Fruit fly (Drosophila melanogaster) whole organism, embryonic: ENCODE results near the gene VhaM9.7-c.
A peak's percentile ranks its signal among the peaks of the same experiment; 100 is the strongest.

Experiments used
- Adf1 ChIP-seq: fragments of 200-800 bp; sonication (Bioruptor generic); IDR thresholded peaks from 2 replicates; pipeline ENCODE4 v1.3.6; 2022; ENCODE audit warnings: missing biosample characterization, missing genetic modification characterization
- Atf3 ChIP-seq: fragments of 200-800 bp; sonication (Bioruptor generic); optimal IDR thresholded peaks from 3 replicates; lab custom pipeline; 2016; ENCODE audit warnings: missing biosample characterization, missing genetic modification characterization
- CG10274 ChIP-seq: fragments of 200-800 bp; sonication (Bioruptor generic); optimal IDR thresholded peaks from 3 replicates; lab custom pipeline; 2017; ENCODE audit warnings: missing biosample characterization, mild to moderate bottlenecking, missing genetic modification characterization
- CG11247 ChIP-seq: fragments of 200-800 bp; sonication (Bioruptor generic); IDR thresholded peaks from 2 replicates; pipeline ENCODE4 v1.3.6; 2022; ENCODE audit warnings: missing biosample characterization, missing genetic modification characterization
- CG11560 ChIP-seq: fragments of 200-800 bp; sonication (Bioruptor generic); IDR thresholded peaks from 3 replicates; pipeline ENCODE4 v1.3.6; 2022; ENCODE audit warnings: missing biosample characterization, missing genetic modification characterization
- CG11723 ChIP-seq: fragments of 200-800 bp; sonication (Bioruptor generic); optimal IDR thresholded peaks from 2 replicates; lab custom pipeline; 2017; ENCODE audit warnings: missing biosample characterization, mild to moderate bottlenecking, missing genetic modification characterization
- CG13123 ChIP-seq: fragments of 200-800 bp; sonication (Bioruptor generic); optimal IDR thresholded peaks from 2 replicates; lab custom pipeline; 2016; ENCODE audit warnings: missing biosample characterization, missing genetic modification characterization
- CG14710 ChIP-seq: fragments of 200-800 bp; sonication (Bioruptor generic); optimal IDR thresholded peaks from 3 replicates; lab custom pipeline; 2019; ENCODE audit warnings: missing biosample characterization, mild to moderate bottlenecking, missing genetic modification characterization, moderate library complexity
- CG15514 ChIP-seq: fragments of 200-800 bp; sonication (Bioruptor generic); optimal IDR thresholded peaks from 3 replicates; lab custom pipeline; 2017; ENCODE audit warnings: missing biosample characterization, missing genetic modification characterization, mild to moderate bottlenecking, moderate library complexity, missing genetic modification reagents
- CG16779 ChIP-seq: fragments of 200-800 bp; sonication (Bioruptor generic); IDR thresholded peaks from 2 replicates; pipeline ENCODE4 v1.3.6; 2022; ENCODE audit warnings: missing biosample characterization, missing genetic modification characterization
- CG17829 ChIP-seq: fragments of 200-800 bp; optimal IDR thresholded peaks from 2 replicates; lab custom pipeline; 2019; ENCODE audit warnings: missing biosample characterization, mild to moderate bottlenecking, missing genetic modification characterization, moderate library complexity
- CG17912 ChIP-seq: fragments of 200-800 bp; sonication (Bioruptor generic); optimal IDR thresholded peaks from 2 replicates; lab custom pipeline; 2018; ENCODE audit warnings: missing biosample characterization, mild to moderate bottlenecking, missing genetic modification characterization
- CG18262 ChIP-seq: fragments of 200-800 bp; optimal IDR thresholded peaks from 3 replicates; lab custom pipeline; 2019; ENCODE audit warnings: missing biosample characterization, mild to moderate bottlenecking, missing genetic modification characterization, moderate library complexity
- CG2129 ChIP-seq: fragments of 200-800 bp; sonication (Bioruptor generic); IDR thresholded peaks from 2 replicates; pipeline ENCODE4 v1.3.6; 2022; ENCODE audit warnings: missing biosample characterization, missing genetic modification characterization; ENCODE audit not compliant: partially characterized antibody
- CG31441 ChIP-seq: fragments of 200-800 bp; sonication (Bioruptor generic); IDR thresholded peaks from 2 replicates; pipeline ENCODE4 v1.3.6; 2022; ENCODE audit warnings: missing biosample characterization, missing genetic modification characterization
- CG3281 ChIP-seq: fragments of 200-800 bp; sonication (Bioruptor generic); optimal IDR thresholded peaks from 3 replicates; lab custom pipeline; 2017; ENCODE audit warnings: missing biosample characterization, mild to moderate bottlenecking, missing genetic modification characterization
- CG3407 ChIP-seq: fragments of 200-800 bp; sonication (Bioruptor generic); optimal IDR thresholded peaks from 2 replicates; lab custom pipeline; 2018; ENCODE audit warnings: missing biosample characterization, mild to moderate bottlenecking, missing genetic modification characterization
- CG34224 ChIP-seq: fragments of 200-800 bp; sonication (Bioruptor generic); IDR thresholded peaks from 3 replicates; pipeline ENCODE4 v1.3.6; 2022; ENCODE audit warnings: missing biosample characterization, missing genetic modification characterization; ENCODE audit not compliant: partially characterized antibody
- CG34376 ChIP-seq: fragments of 200-800 bp; sonication (Bioruptor generic); optimal IDR thresholded peaks from 2 replicates; lab custom pipeline; 2018; ENCODE audit warnings: missing biosample characterization, mild to moderate bottlenecking, missing genetic modification characterization
- CG6689 ChIP-seq: fragments of 200-800 bp; sonication (Bioruptor generic); IDR thresholded peaks from 2 replicates; pipeline ENCODE4 v1.3.6; 2022; ENCODE audit warnings: missing biosample characterization, missing genetic modification characterization
- CG7357 ChIP-seq: fragments of 200-800 bp; sonication (Bioruptor generic); IDR thresholded peaks from 3 replicates; pipeline ENCODE4 v1.3.6; 2022; ENCODE audit warnings: missing biosample characterization, missing genetic modification characterization
- CG8290 ChIP-seq, 3 experiments: fragments of 200-800 bp; sonication (Bioruptor generic); optimal IDR thresholded peaks; 2 replicates each; lab custom pipeline; 2016 to 2019; ENCODE audit warnings: missing biosample characterization in 3 of 3, missing genetic modification characterization in 3 of 3, mild to moderate bottlenecking in 2 of 3, moderate library complexity in 1 of 3
- Dek ChIP-seq: fragments of 200-800 bp; sonication (Bioruptor generic); optimal IDR thresholded peaks from 3 replicates; lab custom pipeline; 2019; ENCODE audit warnings: missing biosample characterization, mild to moderate bottlenecking, missing genetic modification characterization, moderate library complexity
- Dip3 ChIP-seq: fragments of 200-800 bp; sonication (Bioruptor generic); optimal IDR thresholded peaks from 3 replicates; lab custom pipeline; 2016; ENCODE audit warnings: missing biosample characterization, missing genetic modification characterization
- Doc3 ChIP-seq: fragments of 200-800 bp; sonication (Bioruptor generic); IDR thresholded peaks from 3 replicates; pipeline ENCODE4 v1.3.6; 2022; ENCODE audit warnings: missing biosample characterization, missing genetic modification characterization; ENCODE audit not compliant: partially characterized antibody
- MTF-1 ChIP-seq: fragments of 200-800 bp; sonication (Bioruptor generic); optimal IDR thresholded peaks from 2 replicates; lab custom pipeline; 2018; ENCODE audit warnings: missing biosample characterization, mild to moderate bottlenecking, missing genetic modification characterization, borderline replicate concordance
- NC2α ChIP-seq: fragments of 200-800 bp; sonication (Bioruptor generic); optimal IDR thresholded peaks from 2 replicates; lab custom pipeline; 2016; ENCODE audit warnings: missing biosample characterization, missing genetic modification characterization
- az2 ChIP-seq: fragments of 200-800 bp; sonication (Bioruptor generic); optimal IDR thresholded peaks from 3 replicates; lab custom pipeline; 2016; ENCODE audit warnings: missing biosample characterization, missing genetic modification characterization
- cas ChIP-seq: fragments of 200-800 bp; sonication (Bioruptor generic); IDR thresholded peaks from 2 replicates; pipeline ENCODE4 v1.3.6; 2022; ENCODE audit warnings: missing biosample characterization, missing genetic modification characterization
- caup ChIP-seq: fragments of 200-800 bp; sonication (Bioruptor generic); optimal IDR thresholded peaks from 3 replicates; lab custom pipeline; 2017; ENCODE audit warnings: missing biosample characterization, mild to moderate bottlenecking, missing genetic modification characterization, moderate library complexity; ENCODE audit not compliant: severe bottlenecking
- dimm ChIP-seq: fragments of 200-800 bp; sonication (Bioruptor generic); IDR thresholded peaks from 2 replicates; pipeline ENCODE4 v1.3.6; 2022; ENCODE audit warnings: missing biosample characterization, missing genetic modification characterization
- disco-r ChIP-seq: fragments of 200-800 bp; sonication (Bioruptor generic); optimal IDR thresholded peaks from 2 replicates; lab custom pipeline; 2016; ENCODE audit warnings: missing biosample characterization, missing genetic modification characterization
- dmrt11E ChIP-seq: fragments of 200-800 bp; sonication (Bioruptor generic); optimal IDR thresholded peaks from 3 replicates; lab custom pipeline; 2018; ENCODE audit warnings: missing biosample characterization, mild to moderate bottlenecking, missing genetic modification characterization, moderate library complexity
- fd3F ChIP-seq: fragments of 200-800 bp; sonication (Bioruptor generic); optimal IDR thresholded peaks from 2 replicates; lab custom pipeline; 2018; ENCODE audit warnings: missing biosample characterization, mild to moderate bottlenecking, missing genetic modification characterization, moderate library complexity
- gt ChIP-seq: fragments of 200-800 bp; sonication (Bioruptor generic); IDR thresholded peaks from 2 replicates; pipeline ENCODE4 v1.3.6; 2022; ENCODE audit warnings: missing biosample characterization, missing genetic modification characterization
- hb ChIP-seq: fragments of 200-800 bp; sonication (Bioruptor generic); IDR thresholded peaks from 3 replicates; pipeline ENCODE4 v1.3.6; 2022; ENCODE audit warnings: missing biosample characterization, missing genetic modification characterization; ENCODE audit not compliant: partially characterized antibody
- insv ChIP-seq, 2 experiments: fragments of 200-800 bp; sonication (Bioruptor generic); optimal IDR thresholded peaks; 3 replicates each; lab custom pipeline; 2016 to 2018; ENCODE audit warnings: missing biosample characterization in 2 of 2, missing genetic modification characterization in 2 of 2
- jigr1 ChIP-seq: fragments of 200-800 bp; sonication (Bioruptor generic); IDR thresholded peaks from 3 replicates; pipeline ENCODE4 v1.3.6; 2022; ENCODE audit warnings: missing biosample characterization, missing genetic modification characterization
- kni ChIP-seq: fragments of 200-800 bp; sonication (Bioruptor generic); optimal IDR thresholded peaks from 3 replicates; lab custom pipeline; 2017; ENCODE audit warnings: mild to moderate bottlenecking, missing biosample characterization, missing genetic modification reagents, missing genetic modification characterization
- lov ChIP-seq, 2 experiments: fragments of 200-800 bp in 1 of 2; fragments of >200 bp in 1 of 2; sonication (Bioruptor generic) in 1 of 2; IDR thresholded peaks in 1 of 2; optimal IDR thresholded peaks in 1 of 2; 2 replicates in 1 of 2; 3 replicates in 1 of 2; pipeline versions ENCODE4 v1.3.6 to Lab custom; 2017 to 2022; ENCODE audit warnings: missing biosample characterization in 1 of 2, missing genetic modification characterization in 1 of 2
- nau ChIP-seq: fragments of 200-800 bp; sonication (Bioruptor generic); optimal IDR thresholded peaks from 3 replicates; lab custom pipeline; 2017; ENCODE audit warnings: missing biosample characterization, mild to moderate bottlenecking, missing genetic modification characterization, missing genetic modification reagents
- oc ChIP-seq: fragments of 200-800 bp; sonication (Bioruptor generic); optimal IDR thresholded peaks from 2 replicates; lab custom pipeline; 2018; ENCODE audit warnings: missing biosample characterization, mild to moderate bottlenecking, missing genetic modification characterization, moderate library complexity
- pho ChIP-seq: fragments of 200-800 bp; sonication (Bioruptor generic); optimal IDR thresholded peaks from 2 replicates; lab custom pipeline; 2016; ENCODE audit warnings: missing biosample characterization, missing genetic modification characterization
- prd ChIP-seq, 3 experiments: fragments of >200 bp in 2 of 3; fragments of 200-800 bp in 1 of 3; sonication (Bioruptor generic) in 1 of 3; optimal IDR thresholded peaks in 2 of 3; IDR thresholded peaks in 1 of 3; 2 replicates in 2 of 3; 3 replicates in 1 of 3; pipeline versions ENCODE4 v1.3.6 to Lab custom; 2017 to 2022; ENCODE audit warnings: missing biosample characterization in 1 of 3, missing genetic modification characterization in 1 of 3
- tup ChIP-seq: fragments of 200-800 bp; sonication (Bioruptor generic); optimal IDR thresholded peaks from 2 replicates; lab custom pipeline; 2016; ENCODE audit warnings: missing biosample characterization, mild to moderate bottlenecking, missing genetic modification characterization, moderate library complexity
- wek ChIP-seq: fragments of 200-800 bp; sonication (Bioruptor generic); optimal IDR thresholded peaks from 3 replicates; lab custom pipeline; 2018; ENCODE audit warnings: missing biosample characterization, mild to moderate bottlenecking, missing genetic modification characterization, moderate library complexity
- zf30C ChIP-seq: fragments of 200-800 bp; sonication (Bioruptor generic); optimal IDR thresholded peaks from 3 replicates; lab custom pipeline; 2018; ENCODE audit warnings: missing biosample characterization, mild to moderate bottlenecking, missing genetic modification characterization

VhaM9.7-c gene

DNA sequence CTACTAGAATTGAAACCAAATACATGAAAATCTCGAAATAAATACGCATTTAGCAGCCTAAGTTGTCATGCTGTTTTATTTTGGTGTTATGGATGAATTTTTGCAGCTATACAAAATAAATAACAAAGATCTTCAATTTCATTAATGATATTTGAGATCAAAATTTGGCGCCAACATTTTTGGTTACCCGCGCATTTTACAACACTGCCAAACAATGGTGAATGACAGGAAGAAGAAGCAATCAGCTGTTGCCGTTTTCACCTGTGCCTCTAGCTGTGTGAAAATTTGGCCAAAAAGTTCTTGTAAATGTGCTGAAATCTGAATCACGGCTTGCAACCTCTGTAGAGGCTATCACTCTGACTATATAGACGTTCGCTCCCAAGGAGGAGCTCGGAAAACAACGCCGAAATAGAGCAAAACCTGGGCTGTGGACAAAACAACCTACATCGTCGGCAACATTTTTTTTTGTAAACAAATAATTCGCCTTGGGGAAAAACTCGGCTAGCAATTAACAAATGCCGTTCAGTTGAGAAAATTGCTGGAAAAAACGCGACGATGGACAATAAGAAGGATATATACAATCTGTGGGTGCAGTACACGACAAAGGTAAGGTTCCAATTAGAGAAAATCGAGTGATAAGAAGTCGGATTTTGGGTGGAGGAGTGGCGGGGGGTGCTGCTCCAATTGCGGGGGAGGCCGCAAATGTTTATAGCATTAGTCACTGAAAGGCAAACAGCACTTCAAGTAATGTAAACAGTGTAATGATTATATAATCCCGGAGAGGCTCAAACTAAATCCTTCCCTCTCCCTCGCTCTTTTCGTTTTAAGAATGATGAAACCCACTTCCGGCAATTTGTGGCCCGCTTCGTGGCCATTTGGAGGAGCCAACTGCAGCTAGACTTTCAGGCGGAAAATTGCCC, 7.3 kb upstream of the VhaM9.7-c start, which contains the start of gene CG43367 (continued):
- TF ChIP-seq CG11247 (GFP tag; lab: Robert Waterston, UW) (no peak), dmrt11E (tag; lab: Kevin White, UChicago) (no peak), pho (GFP tag; lab: Kevin White, UChicago) (no peak), tup (GFP tag; lab: Kevin White, UChicago) (no peak), CG13123 (GFP tag; lab: Kevin White, UChicago) (no peak), CG17912 (peak; percentile 22), CG10274 (GFP tag; lab: Kevin White, UChicago) (no peak), CG3281 (GFP tag; lab: Kevin White, UChicago) (no peak), CG34224 (GFP tag; lab: Robert Waterston, UW) (no peak), CG11560 (tag; lab: Robert Waterston, UW) (no peak), Dip3 (no peak), CG8290 (GFP tag; optimal IDR thresholded peaks at IDR 0.05; lab: Kevin White, UChicago) (no peak), CG8290 (tag; optimal IDR thresholded peaks at IDR 0.05; lab: Kevin White, UChicago) (no peak), caup (GFP tag; lab: Kevin White, UChicago) (no peak), CG11723 (GFP tag; lab: Kevin White, UChicago) (no peak), jigr1 (no peak), disco-r (GFP tag; lab: Kevin White, UChicago) (no peak), dimm (GFP tag; lab: Robert Waterston, UW) (no peak), CG6689 (GFP tag; lab: Robert Waterston, UW) (no peak), Adf1 (GFP tag; lab: Robert Waterston, UW) (no peak), oc (tag; lab: Kevin White, UChicago) (no peak), NC2α (GFP tag; lab: Kevin White, UChicago) (no peak), CG2129 (GFP tag; lab: Robert Waterston, UW) (no peak), insv (GFP tag; optimal IDR thresholded peaks at IDR 0.05; lab: Kevin White, UChicago) (peak in 1 of 2 experiments; percentile 47), zf30C (GFP tag; lab: Kevin White, UChicago) (no peak), CG31441 (GFP tag; lab: Robert Waterston, UW) (no peak), CG34376 (GFP tag; lab: Kevin White, UChicago) (no peak), wek (GFP tag; lab: Kevin White, UChicago) (no peak), Doc3 (GFP tag; lab: Robert Waterston, UW) (no peak), lov (optimal IDR thresholded peaks at IDR 0.05; lab: Kevin White, UChicago) (no peak), lov (GFP tag; IDR thresholded peaks at IDR 0.05; lab: Robert Waterston, UW) (no peak), CG3407 (GFP tag; lab: Kevin White, UChicago) (peak; percentile 57), hb (GFP tag; lab: Robert Waterston, UW) (no peak), CG15514 (GFP tag; lab: Kevin White, UChicago) (peak; percentile 29), kni (GFP tag; lab: Kevin White, UChicago) (peak; percentile 60), CG7357 (GFP tag; lab: Robert Waterston, UW) (no peak), Atf3 (GFP tag; lab: Kevin White, UChicago) (no peak), MTF-1 (peak; percentile 6), cas (GFP tag; lab: Robert Waterston, UW) (no peak), CG17829 (tag; lab: Kevin White, UChicago) (no peak), CG16779 (GFP tag; lab: Robert Waterston, UW) (no peak), az2 (GFP tag; lab: Kevin White, UChicago) (no peak), nau (GFP tag; lab: Kevin White, UChicago) (no peak), prd (optimal IDR thresholded peaks at IDR 0.05; lab: Kevin White, UChicago) (no peak), prd (GFP tag; IDR thresholded peaks at IDR 0.05; lab: Robert Waterston, UW) (no peak), CG14710 (tag; lab: Kevin White, UChicago) (no peak), gt (no peak), Dek (no peak), fd3F (GFP tag; lab: Kevin White, UChicago) (no peak), CG18262 (no peak)
